Worm (Caenorhabditis elegans) whole organism, young adult: ENCODE measurements around the gene T12A7.9.

Experiments
- F10E7.11 ChIP-seq: sonication (generic microtip); optimal IDR thresholded peaks from 2 replicates; lab custom pipeline; 2017; ENCODE audit warnings: mild to moderate bottlenecking, missing genetic modification characterization, moderate library complexity, missing compliant biosample characterization
- ZK185.1 ChIP-seq: sonication (generic microtip); optimal IDR thresholded peaks from 2 replicates; lab custom pipeline; 2016; ENCODE audit warnings: mild to moderate bottlenecking, missing genetic modification characterization, missing compliant biosample characterization; ENCODE audit not compliant: poor library complexity, severe bottlenecking
- attf-6 ChIP-seq: fragments of 200-800 bp; sonication (Bioruptor generic); IDR thresholded peaks from 2 replicates; pipeline ENCODE4 v1.3.6; 2022; ENCODE audit warnings: missing genetic modification reagents, missing genetic modification characterization, missing compliant biosample characterization

- no peak for TF ChIP-seq ZK185.1 (tag; lab: Kevin White, UChicago)
- no peak for TF ChIP-seq attf-6 (GFP tag; lab: Robert Waterston, UW)
- TF ChIP-seq F10E7.11, result no peak
Observed at ce11 chrIV:11710331-11710730, 45.5 kb downstream of the T12A7.9 start.
